Worm (Caenorhabditis elegans) whole organism, early embryonic: Measurements from ENCODE around the gene Y62H9A.1.

Experiments used
- B0310.2 ChIP-seq: sonication (generic microtip); optimal IDR thresholded peaks from 2 replicates; lab custom pipeline; 2016; ENCODE audit warnings: mild to moderate bottlenecking, missing genetic modification characterization, missing compliant biosample characterization
- aly-1 ChIP-seq: sonication (generic microtip); optimal IDR thresholded peaks from 2 replicates; lab custom pipeline; 2016; ENCODE audit warnings: missing genetic modification characterization, missing compliant biosample characterization
- ama-1 ChIP-seq: fragments of 150-350 bp; optimal IDR thresholded peaks from 2 replicates; lab custom pipeline; 2014
- ceh-36 ChIP-seq: sonication (generic microtip); optimal IDR thresholded peaks from 2 replicates; lab custom pipeline; 2016; ENCODE audit warnings: missing genetic modification characterization, inconsistent platforms, missing compliant biosample characterization
- flt-1 ChIP-seq: fragments of 200-800 bp; sonication (Bioruptor generic); IDR thresholded peaks from 2 replicates; pipeline ENCODE4 v1.3.6; 2022; ENCODE audit warnings: missing genetic modification characterization, missing compliant biosample characterization
- hmg-4 ChIP-seq: fragments of 200-800 bp; sonication (Bioruptor generic); optimal IDR thresholded peaks from 2 replicates; lab custom pipeline; 2018; ENCODE audit warnings: mild to moderate bottlenecking, missing genetic modification characterization, missing compliant biosample characterization
- hnd-1 ChIP-seq: sonication (generic microtip); optimal IDR thresholded peaks from 2 replicates; lab custom pipeline; 2016; ENCODE audit warnings: missing genetic modification characterization, missing compliant biosample characterization
- scrt-1 ChIP-seq: fragments of 200-800 bp; sonication (Bioruptor generic); IDR thresholded peaks from 2 replicates; pipeline ENCODE4 v1.3.6; 2022; ENCODE audit warnings: missing genetic modification characterization, missing compliant biosample characterization
- tbx-37 ChIP-seq: fragments of 200-800 bp; sonication (Bioruptor generic); conservative IDR thresholded peaks from 2 replicates; pipeline ENCODE4 v1.3.6; 2022; ENCODE audit warnings: missing genetic modification reagents, missing genetic modification characterization, missing compliant biosample characterization
- tra-4 ChIP-seq: sonication (generic microtip); optimal IDR thresholded peaks from 2 replicates; lab custom pipeline; 2017; ENCODE audit warnings: missing genetic modification characterization, missing compliant biosample characterization

DNA sequence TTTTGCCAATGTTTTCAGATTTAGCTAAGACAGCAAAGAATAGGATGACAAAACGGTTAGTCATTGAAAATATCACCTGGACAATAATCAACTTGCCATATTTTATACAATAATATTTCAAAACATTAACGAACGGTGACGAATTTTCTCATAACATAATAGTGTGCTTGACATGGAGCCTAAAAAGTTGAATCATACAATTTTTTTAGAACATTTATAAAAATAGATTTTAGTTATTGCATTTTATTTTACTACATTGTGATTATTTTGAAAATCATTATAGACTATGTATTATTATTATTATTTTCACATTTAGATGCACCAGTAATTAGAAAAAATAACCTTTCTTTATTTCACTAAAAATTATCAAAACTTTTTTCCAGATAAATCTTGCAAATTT is 26.7 kb upstream of the Y62H9A.1 start, which contains the start of gene F54F7.9:
- no peak for TF ChIP-seq tbx-37
- no peak for TF ChIP-seq ama-1 (lab: Kevin White, UChicago)
- no peak for TF ChIP-seq scrt-1 (GFP tag; lab: Robert Waterston, UW)
- TF ChIP-seq ceh-36, result no peak
- TF ChIP-seq B0310.2, result no peak
- TF ChIP-seq hmg-4 (GFP tag; lab: Kevin White, UChicago), result no peak
- TF ChIP-seq flt-1 (GFP tag; lab: Robert Waterston, UW), result no peak
- TF ChIP-seq tra-4 (tag; lab: Kevin White, UChicago), result no peak
- no peak for TF ChIP-seq hnd-1 (tag; lab: Kevin White, UChicago)
- TF ChIP-seq aly-1, result no peak
